Worm (Caenorhabditis elegans): Measurements from ENCODE around the gene T12D8.10.

T12D8.10 gene

DNA sequence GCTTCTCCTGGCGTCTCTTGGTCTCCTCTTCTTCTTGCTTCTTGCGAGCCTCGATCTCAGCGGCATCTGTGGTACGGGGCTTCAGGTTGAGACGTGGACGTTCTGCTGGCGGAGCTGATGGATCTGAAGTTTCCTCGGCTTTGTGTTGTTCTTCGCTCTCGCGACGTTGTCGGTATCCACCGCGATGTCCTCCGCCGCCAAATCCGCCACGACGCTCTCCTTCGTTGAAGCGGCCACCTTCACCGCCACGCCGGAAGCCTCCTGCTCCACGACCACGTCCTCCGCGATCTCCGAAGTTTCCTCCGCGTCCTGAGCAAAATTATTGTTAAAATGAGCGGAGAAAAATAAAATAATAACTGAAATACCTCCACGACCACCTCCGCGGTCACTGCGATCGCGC lies 649 bp upstream of the T12D8.10 start:
- TF ChIP-seq sea-1 (GFP tag; conservative IDR thresholded peaks at IDR 0.05) (no peak), tra-4 (tag; optimal IDR thresholded peaks at IDR 0.05) (no peak), scrt-1 (GFP tag; IDR thresholded peaks at IDR 0.05) (no peak), B0310.2 (tag; optimal IDR thresholded peaks at IDR 0.05) (no peak), hmg-4 (GFP tag; optimal IDR thresholded peaks at IDR 0.05) (no peak), F13C5.2 (tag; optimal IDR thresholded peaks at IDR 0.05) (no peak), hnd-1 (tag; optimal IDR thresholded peaks at IDR 0.05) (no peak), ceh-13 (GFP tag; optimal IDR thresholded peaks at IDR 0.05) (no peak), flt-1 (GFP tag; IDR thresholded peaks at IDR 0.05) (no peak), ceh-36 (tag; optimal IDR thresholded peaks at IDR 0.05) (no peak), ets-7 (tag; optimal IDR thresholded peaks at IDR 0.05) (no peak), aly-1 (tag; optimal IDR thresholded peaks at IDR 0.05) (no peak), ama-1 (optimal IDR thresholded peaks at IDR 0.05) (no peak), tbx-11 (GFP tag; IDR thresholded peaks at IDR 0.05) (no peak), tbx-37 (GFP tag; conservative IDR thresholded peaks at IDR 0.05) (no peak), pes-1 (GFP tag; IDR thresholded peaks at IDR 0.05) (no peak), hmbx-1 (tag; optimal IDR thresholded peaks at IDR 0.05) (no peak)

DNA sequence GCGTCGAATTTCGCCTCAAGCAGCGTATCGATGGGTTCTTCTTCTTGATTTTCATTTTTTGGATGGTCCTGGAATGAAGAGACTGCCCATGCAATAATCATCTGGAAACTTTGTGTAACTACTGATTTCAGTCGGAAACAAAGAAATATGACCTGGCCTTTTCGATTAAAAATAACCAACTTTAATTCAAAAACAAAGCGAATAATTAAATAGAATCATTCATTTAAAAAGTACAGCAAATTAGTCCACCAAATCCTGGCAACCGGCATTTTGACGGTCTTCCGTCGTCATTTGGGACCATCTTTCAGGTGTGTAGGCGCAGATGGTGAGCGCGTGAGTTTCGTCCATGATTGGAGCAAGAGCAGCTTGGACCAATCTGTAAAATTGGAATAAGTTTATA lies 539 bp downstream of the T12D8.10 start, which contains the start of gene acbp-5:
TSS of gene acbp-5 (minus strand) at position 101 of the 400 bp plus-strand sequence.
- no peak for TF ChIP-seq ceh-13 (GFP tag; optimal IDR thresholded peaks at IDR 0.05)
- no peak for TF ChIP-seq tbx-37 (GFP tag; conservative IDR thresholded peaks at IDR 0.05)
- TF ChIP-seq ceh-36 (tag; optimal IDR thresholded peaks at IDR 0.05): no peak

DNA sequence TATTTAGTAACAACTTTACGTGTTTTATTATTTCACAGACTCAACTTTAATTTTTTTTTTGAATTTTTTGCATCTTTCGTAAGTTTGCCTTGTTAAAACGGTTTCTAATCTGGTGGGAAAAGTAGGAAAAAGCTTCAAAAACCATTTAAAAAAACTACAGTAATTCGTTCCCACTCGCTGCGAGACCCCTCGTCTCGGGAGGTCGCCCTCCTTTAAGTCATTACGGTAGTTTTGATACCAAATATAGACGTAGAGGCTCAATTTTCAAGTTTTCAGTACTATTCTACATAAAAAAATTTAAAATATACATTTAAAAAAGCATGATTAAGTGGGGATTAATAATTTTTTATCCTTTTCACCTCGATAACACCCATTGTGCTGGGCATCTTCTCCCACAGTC lies 1.3 kb downstream of the T12D8.10 start:
- TF ChIP-seq hnd-1 (tag; optimal IDR thresholded peaks at IDR 0.05) (no peak), B0310.2 (tag; optimal IDR thresholded peaks at IDR 0.05) (no peak), pes-1 (GFP tag; IDR thresholded peaks at IDR 0.05) (no peak), hmbx-1 (tag; optimal IDR thresholded peaks at IDR 0.05) (no peak), ets-7 (tag; optimal IDR thresholded peaks at IDR 0.05) (no peak), tbx-37 (GFP tag; conservative IDR thresholded peaks at IDR 0.05) (no peak), scrt-1 (GFP tag; IDR thresholded peaks at IDR 0.05) (no peak), tbx-11 (GFP tag; IDR thresholded peaks at IDR 0.05) (no peak), F13C5.2 (tag; optimal IDR thresholded peaks at IDR 0.05) (no peak)

DNA sequence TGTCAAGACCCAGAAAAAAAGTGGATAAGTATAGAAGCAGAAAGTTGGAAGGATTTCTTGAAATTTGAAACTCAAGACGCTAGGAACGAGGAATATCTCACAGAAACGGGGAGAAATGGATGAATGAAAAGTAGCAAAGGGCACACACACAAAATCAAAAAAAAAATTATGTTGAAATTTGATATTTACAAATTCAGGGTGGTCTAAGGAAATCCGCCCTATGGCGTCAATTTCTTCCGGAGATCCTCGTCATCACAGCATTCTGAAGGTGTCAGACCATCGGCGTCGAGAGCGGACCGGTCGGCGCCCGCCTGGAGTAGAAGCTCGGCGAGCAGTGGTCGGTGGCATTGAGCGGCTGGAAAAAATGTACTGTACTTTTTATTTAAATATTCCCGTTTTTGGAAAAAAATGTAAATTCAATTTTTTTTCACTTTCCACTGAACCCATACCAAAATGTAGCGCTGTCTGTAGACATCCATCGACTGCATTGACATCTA lies 2.1 kb downstream of the T12D8.10 start:
- TF ChIP-seq tbx-11 (GFP tag; IDR thresholded peaks at IDR 0.05) (no peak), ceh-36 (tag; optimal IDR thresholded peaks at IDR 0.05) (no peak), tbx-37 (GFP tag; conservative IDR thresholded peaks at IDR 0.05) (no peak), pes-1 (GFP tag; IDR thresholded peaks at IDR 0.05) (no peak), sea-1 (GFP tag; conservative IDR thresholded peaks at IDR 0.05) (no peak), hnd-1 (tag; optimal IDR thresholded peaks at IDR 0.05) (no peak), scrt-1 (GFP tag; IDR thresholded peaks at IDR 0.05) (no peak), ama-1 (optimal IDR thresholded peaks at IDR 0.05) (no peak), hmbx-1 (tag; optimal IDR thresholded peaks at IDR 0.05) (no peak), tra-4 (tag; optimal IDR thresholded peaks at IDR 0.05) (no peak)

DNA sequence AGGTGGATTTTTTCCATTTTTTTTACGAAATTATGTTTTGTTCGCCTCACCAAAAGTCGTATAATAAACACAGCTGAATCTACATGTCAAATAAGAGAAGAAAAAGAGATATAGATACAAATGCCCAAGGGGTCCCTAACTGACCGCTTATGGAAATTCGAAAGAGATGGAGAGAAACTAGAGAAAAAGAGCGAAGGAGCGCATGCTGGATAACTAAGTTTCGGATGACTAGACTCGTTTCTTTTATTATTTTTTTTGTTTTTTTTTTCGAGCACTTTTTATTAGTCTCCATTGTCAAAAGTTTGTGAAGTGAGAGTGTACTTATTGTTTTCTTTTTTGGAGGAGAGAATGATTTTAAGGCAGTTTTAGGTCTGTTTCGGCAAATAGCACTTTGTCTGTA lies 4.4 kb downstream of the T12D8.10 start:
- TF ChIP-seq pes-1 (GFP tag; IDR thresholded peaks at IDR 0.05): no peak
- TF ChIP-seq aly-1 (tag; optimal IDR thresholded peaks at IDR 0.05): no peak
- TF ChIP-seq ceh-13 (GFP tag; optimal IDR thresholded peaks at IDR 0.05): no peak
- no peak for TF ChIP-seq F13C5.2 (tag; optimal IDR thresholded peaks at IDR 0.05)
- no peak for TF ChIP-seq tbx-11 (GFP tag; IDR thresholded peaks at IDR 0.05)
- no peak for TF ChIP-seq scrt-1 (GFP tag; IDR thresholded peaks at IDR 0.05)
- no peak for TF ChIP-seq sea-1 (GFP tag; conservative IDR thresholded peaks at IDR 0.05)
- no peak for TF ChIP-seq B0310.2 (tag; optimal IDR thresholded peaks at IDR 0.05)
- TF ChIP-seq hmg-4 (GFP tag; optimal IDR thresholded peaks at IDR 0.05): no peak
- TF ChIP-seq hnd-1 (tag; optimal IDR thresholded peaks at IDR 0.05): no peak
- TF ChIP-seq flt-1 (GFP tag; IDR thresholded peaks at IDR 0.05): no peak
- no peak for TF ChIP-seq tra-4 (tag; optimal IDR thresholded peaks at IDR 0.05)
- no peak for TF ChIP-seq ets-7 (tag; optimal IDR thresholded peaks at IDR 0.05)
- TF ChIP-seq ceh-36 (tag; optimal IDR thresholded peaks at IDR 0.05): no peak
- TF ChIP-seq ama-1 (optimal IDR thresholded peaks at IDR 0.05): no peak
- TF ChIP-seq tbx-37 (GFP tag; conservative IDR thresholded peaks at IDR 0.05): no peak
- no peak for TF ChIP-seq hmbx-1 (tag; optimal IDR thresholded peaks at IDR 0.05)

DNA sequence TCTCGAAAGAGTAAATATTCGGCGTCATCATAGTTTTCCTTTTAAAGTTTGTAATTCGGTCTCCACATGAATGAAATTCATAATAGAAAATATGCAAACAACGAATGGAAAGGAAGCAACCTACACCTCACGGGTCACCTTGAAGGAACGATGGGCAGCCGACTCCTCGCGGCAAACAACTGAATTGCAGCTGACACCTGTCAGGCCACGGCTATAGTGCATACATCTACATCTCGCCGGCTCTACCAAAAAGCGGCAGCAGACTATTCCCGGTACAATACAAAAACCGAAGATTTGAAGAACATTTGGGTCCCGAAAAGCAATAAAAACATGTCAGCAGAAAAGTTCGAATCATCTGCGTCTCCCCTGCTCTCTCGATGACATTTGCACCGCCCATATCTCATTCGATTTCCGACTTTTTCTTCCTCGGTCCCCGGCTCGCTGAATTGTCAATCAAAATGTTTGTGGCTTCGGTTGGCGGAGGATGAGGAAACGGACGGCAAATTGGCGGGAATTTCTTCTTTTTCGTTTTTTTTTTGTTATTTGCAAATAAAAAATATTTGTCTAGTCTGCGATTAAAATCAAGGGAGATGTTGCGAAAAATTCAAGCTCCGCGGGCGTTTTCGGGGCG lies 6.3 kb downstream of the T12D8.10 start:
- TF ChIP-seq tbx-37 (GFP tag; conservative IDR thresholded peaks at IDR 0.05) (no peak), B0310.2 (tag; optimal IDR thresholded peaks at IDR 0.05) (no peak), ceh-13 (GFP tag; optimal IDR thresholded peaks at IDR 0.05) (no peak), ama-1 (optimal IDR thresholded peaks at IDR 0.05) (no peak), ets-7 (tag; optimal IDR thresholded peaks at IDR 0.05) (no peak), tra-4 (tag; optimal IDR thresholded peaks at IDR 0.05) (no peak), sea-1 (GFP tag; conservative IDR thresholded peaks at IDR 0.05) (no peak), scrt-1 (GFP tag; IDR thresholded peaks at IDR 0.05) (no peak), tbx-11 (GFP tag; IDR thresholded peaks at IDR 0.05) (no peak), pes-1 (GFP tag; IDR thresholded peaks at IDR 0.05) (no peak), hmbx-1 (tag; optimal IDR thresholded peaks at IDR 0.05) (no peak), ceh-36 (tag; optimal IDR thresholded peaks at IDR 0.05) (no peak), flt-1 (GFP tag; IDR thresholded peaks at IDR 0.05) (no peak), hnd-1 (tag; optimal IDR thresholded peaks at IDR 0.05) (no peak), hmg-4 (GFP tag; optimal IDR thresholded peaks at IDR 0.05) (no peak), aly-1 (tag; optimal IDR thresholded peaks at IDR 0.05) (no peak), F13C5.2 (tag; optimal IDR thresholded peaks at IDR 0.05) (no peak)

DNA sequence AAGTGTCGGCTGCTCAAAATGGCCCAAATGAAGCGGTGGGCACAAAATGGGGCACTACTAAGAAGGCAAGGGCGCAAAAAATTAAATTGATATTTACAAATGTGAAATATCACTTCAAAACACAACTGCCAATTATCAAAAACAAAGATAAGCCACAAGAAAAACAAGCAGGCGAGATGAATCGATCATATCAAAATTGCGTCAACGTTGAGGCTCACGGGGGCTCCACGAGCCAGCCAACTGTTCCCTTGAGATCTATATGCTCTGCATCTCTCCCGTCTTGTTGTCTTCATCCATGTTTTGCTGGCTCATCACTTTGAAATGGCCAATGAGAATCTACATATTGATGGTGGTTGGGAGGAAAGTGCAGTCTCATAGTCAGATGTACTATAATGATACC lies 6.9 kb downstream of the T12D8.10 start:
- TF ChIP-seq pes-1 (GFP tag; IDR thresholded peaks at IDR 0.05) (no peak), scrt-1 (GFP tag; IDR thresholded peaks at IDR 0.05) (no peak), flt-1 (GFP tag; IDR thresholded peaks at IDR 0.05) (no peak), ceh-36 (tag; optimal IDR thresholded peaks at IDR 0.05) (no peak), hnd-1 (tag; optimal IDR thresholded peaks at IDR 0.05) (no peak), B0310.2 (tag; optimal IDR thresholded peaks at IDR 0.05) (no peak), tra-4 (tag; optimal IDR thresholded peaks at IDR 0.05) (no peak), tbx-11 (GFP tag; IDR thresholded peaks at IDR 0.05) (no peak), tbx-37 (GFP tag; conservative IDR thresholded peaks at IDR 0.05) (no peak), ama-1 (optimal IDR thresholded peaks at IDR 0.05) (no peak), ets-7 (tag; optimal IDR thresholded peaks at IDR 0.05) (no peak), aly-1 (tag; optimal IDR thresholded peaks at IDR 0.05) (no peak), ceh-13 (GFP tag; optimal IDR thresholded peaks at IDR 0.05) (no peak), sea-1 (GFP tag; conservative IDR thresholded peaks at IDR 0.05) (no peak), hmbx-1 (tag; optimal IDR thresholded peaks at IDR 0.05) (no peak), F13C5.2 (tag; optimal IDR thresholded peaks at IDR 0.05) (no peak), hmg-4 (GFP tag; optimal IDR thresholded peaks at IDR 0.05) (no peak)

Data from whole organism, early embryonic.